Worm (Caenorhabditis elegans) whole organism, L3 larva: Measurements from ENCODE around the gene C47E12.3.

Source experiments
- R02D3.7 ChIP-seq: fragments of 150-350 bp; optimal IDR thresholded peaks from 2 replicates; lab custom pipeline; 2014; ENCODE audit warnings: missing biosample characterization, missing genetic modification characterization
- ZK546.5 ChIP-seq: sonication (generic microtip); optimal IDR thresholded peaks from 2 replicates; lab custom pipeline; 2017; ENCODE audit warnings: missing biosample characterization, missing genetic modification characterization
- ceh-28 ChIP-seq: fragments of 150-350 bp; optimal IDR thresholded peaks from 2 replicates; lab custom pipeline; 2014; ENCODE audit warnings: missing biosample characterization, missing genetic modification reagents, missing genetic modification characterization
- ceh-82 ChIP-seq: fragments of 150-350 bp; optimal IDR thresholded peaks from 2 replicates; lab custom pipeline; 2014; ENCODE audit warnings: missing biosample characterization, missing genetic modification characterization
- daf-12 ChIP-seq: fragments of 150-350 bp; optimal IDR thresholded peaks from 2 replicates; lab custom pipeline; 2014; ENCODE audit warnings: missing biosample characterization, missing genetic modification reagents, missing genetic modification characterization
- egl-27 ChIP-seq: sonication (generic microtip); optimal IDR thresholded peaks from 4 replicates; lab custom pipeline; 2017; ENCODE audit warnings: missing biosample characterization, missing genetic modification reagents, missing genetic modification characterization
- egl-5 ChIP-seq: fragments of 150-350 bp; optimal IDR thresholded peaks from 2 replicates; lab custom pipeline; 2017; ENCODE audit warnings: missing biosample characterization, missing genetic modification reagents, missing genetic modification characterization, inconsistent platforms
- elt-1 ChIP-seq: fragments of 150-350 bp; optimal IDR thresholded peaks from 2 replicates; lab custom pipeline; 2014; ENCODE audit warnings: missing biosample characterization, missing genetic modification characterization
- elt-3 ChIP-seq, 3 experiments: fragments of 150-350 bp in 1 of 3; sonication (generic microtip) in 2 of 3; optimal IDR thresholded peaks; 2 replicates in 2 of 3; 4 replicates in 1 of 3; lab custom pipeline; 2014 to 2017; ENCODE audit warnings: missing biosample characterization in 3 of 3, missing genetic modification characterization in 3 of 3
- eor-1 ChIP-seq, 2 experiments: fragments of 150-350 bp; optimal IDR thresholded peaks; 2 replicates each; lab custom pipeline; 2014 to 2018; ENCODE audit warnings: missing biosample characterization in 2 of 2, missing genetic modification characterization in 2 of 2
- fkh-10 ChIP-seq: sonication (generic microtip); optimal IDR thresholded peaks from 2 replicates; lab custom pipeline; 2017; ENCODE audit warnings: missing biosample characterization, missing genetic modification reagents, missing genetic modification characterization
- hmg-11 ChIP-seq: sonication (generic microtip); optimal IDR thresholded peaks from 2 replicates; lab custom pipeline; 2016; ENCODE audit warnings: missing genetic modification characterization, missing compliant biosample characterization
- jun-1 ChIP-seq: fragments of 150-350 bp; optimal IDR thresholded peaks from 2 replicates; lab custom pipeline; 2014; ENCODE audit warnings: missing biosample characterization, missing genetic modification reagents, missing genetic modification characterization
- lin-15B ChIP-seq: fragments of 150-350 bp; optimal IDR thresholded peaks from 2 replicates; lab custom pipeline; 2014; ENCODE audit warnings: missing biosample characterization, missing genetic modification characterization
- lin-39 ChIP-seq: fragments of 150-350 bp; optimal IDR thresholded peaks from 2 replicates; lab custom pipeline; 2018; ENCODE audit warnings: missing biosample characterization, missing genetic modification reagents, missing genetic modification characterization
- mdl-1 ChIP-seq: fragments of 150-350 bp; optimal IDR thresholded peaks from 2 replicates; lab custom pipeline; 2014; ENCODE audit warnings: missing biosample characterization, missing genetic modification characterization
- mml-1 ChIP-seq: fragments of 150-350 bp; sonication (generic microtip); optimal IDR thresholded peaks from 3 replicates; lab custom pipeline; 2014; ENCODE audit warnings: missing biosample characterization, missing genetic modification characterization
- nfya-1 ChIP-seq: sonication (generic microtip); optimal IDR thresholded peaks from 2 replicates; lab custom pipeline; 2017; ENCODE audit warnings: missing genetic modification characterization, mild to moderate bottlenecking, missing compliant biosample characterization, antibody characterized with exemption, moderate library complexity; ENCODE audit not compliant: insufficient read depth
- nhr-12 ChIP-seq: fragments of 150-350 bp; optimal IDR thresholded peaks from 2 replicates; lab custom pipeline; 2014; ENCODE audit warnings: missing biosample characterization, missing genetic modification characterization
- nhr-23 ChIP-seq: fragments of 150-350 bp; optimal IDR thresholded peaks from 2 replicates; lab custom pipeline; 2014; ENCODE audit warnings: missing biosample characterization, missing genetic modification reagents, missing genetic modification characterization
- nhr-237 ChIP-seq: fragments of 150-350 bp; optimal IDR thresholded peaks from 2 replicates; lab custom pipeline; 2014; ENCODE audit warnings: missing biosample characterization, missing genetic modification characterization
- nhr-25 ChIP-seq: sonication (generic microtip); optimal IDR thresholded peaks from 2 replicates; lab custom pipeline; 2017; ENCODE audit warnings: missing biosample characterization, missing genetic modification characterization
- nhr-28 ChIP-seq: fragments of 150-350 bp; optimal IDR thresholded peaks from 2 replicates; lab custom pipeline; 2014; ENCODE audit warnings: missing biosample characterization, missing genetic modification characterization
- nhr-43 ChIP-seq: sonication (generic microtip); optimal IDR thresholded peaks from 2 replicates; lab custom pipeline; 2016; ENCODE audit warnings: mild to moderate bottlenecking, missing genetic modification characterization, missing compliant biosample characterization; ENCODE audit not compliant: poor library complexity, severe bottlenecking
- nhr-67 ChIP-seq: fragments of 150-350 bp; optimal IDR thresholded peaks from 2 replicates; lab custom pipeline; 2014; ENCODE audit warnings: missing biosample characterization, missing genetic modification characterization
- nhr-77 ChIP-seq: fragments of 150-350 bp; optimal IDR thresholded peaks from 2 replicates; lab custom pipeline; 2014; ENCODE audit warnings: missing biosample characterization, missing genetic modification characterization
- pha-4 ChIP-seq: fragments of 150-350 bp; optimal IDR thresholded peaks from 2 replicates; lab custom pipeline; 2014; ENCODE audit warnings: missing biosample characterization, missing genetic modification reagents, missing genetic modification characterization
- pqm-1 ChIP-seq: fragments of 150-350 bp; optimal IDR thresholded peaks from 2 replicates; lab custom pipeline; 2017; ENCODE audit warnings: missing biosample characterization, missing genetic modification characterization, inconsistent platforms
- sea-2 ChIP-seq: fragments of 150-350 bp; sonication (generic microtip); optimal IDR thresholded peaks from 4 replicates; lab custom pipeline; 2014; ENCODE audit warnings: missing biosample characterization, missing genetic modification reagents, missing genetic modification characterization
- skn-1 ChIP-seq: fragments of 150-350 bp; optimal IDR thresholded peaks from 2 replicates; lab custom pipeline; 2014; ENCODE audit warnings: missing biosample characterization, missing genetic modification characterization
- snpc-4 ChIP-seq: fragments of 150-350 bp; optimal IDR thresholded peaks from 2 replicates; lab custom pipeline; 2014; ENCODE audit warnings: missing biosample characterization, missing genetic modification characterization
- unc-39 ChIP-seq: sonication (generic microtip); optimal IDR thresholded peaks from 4 replicates; lab custom pipeline; 2017; ENCODE audit warnings: missing biosample characterization, missing genetic modification characterization
- unc-62 ChIP-seq: fragments of 150-350 bp; sonication (generic microtip); optimal IDR thresholded peaks from 4 replicates; lab custom pipeline; 2014; ENCODE audit warnings: missing biosample characterization, missing genetic modification reagents, missing genetic modification characterization
- zag-1 ChIP-seq: fragments of 150-350 bp; optimal IDR thresholded peaks from 2 replicates; lab custom pipeline; 2014; ENCODE audit warnings: missing biosample characterization, missing genetic modification characterization
- ztf-11 ChIP-seq: fragments of 150-350 bp; optimal IDR thresholded peaks from 2 replicates; lab custom pipeline; 2014; ENCODE audit warnings: missing biosample characterization, missing genetic modification characterization
- ztf-4 ChIP-seq: fragments of 150-350 bp; optimal IDR thresholded peaks from 2 replicates; lab custom pipeline; 2014; ENCODE audit warnings: missing biosample characterization, missing genetic modification characterization

Gene C47E12.3

ce11 chrIV:9977602-9978172 is 24.0 kb downstream of the C47E12.3 start, which contains the start of gene dhp-2:
dhp-2 (plus strand) TSS chrIV:9978122.
- TF ChIP-seq nhr-237 (tag; lab: Kevin White, UChicago) (no peak), nhr-77 (no peak), nhr-25 (tag; lab: Kevin White, UChicago) (no peak), nhr-67 (tag; lab: Kevin White, UChicago) (no peak), nhr-43 (tag; lab: Kevin White, UChicago) (no peak), pqm-1 (no peak), ceh-82 (no peak), hmg-11 (tag; lab: Kevin White, UChicago) (no peak), eor-1 (tag; optimal IDR thresholded peaks at IDR 0.05; lab: Kevin White, UChicago) (no peak), jun-1 (tag; lab: Kevin White, UChicago) (no peak), snpc-4 (tag; lab: Kevin White, UChicago) (no peak), egl-5 (tag; lab: Kevin White, UChicago) (no peak), skn-1 (tag; lab: Kevin White, UChicago) (no peak)

ce11 chrIV:9976284-9976683 is 25.4 kb downstream of the C47E12.3 start, which contains the start of gene C47E12.14:
C47E12.14 (minus strand) TSS chrIV:9976384.
- no peak for TF ChIP-seq eor-1 (tag; optimal IDR thresholded peaks at IDR 0.05; lab: Kevin White, UChicago)
- TF ChIP-seq fkh-10 (GFP tag; lab: Kevin White, UChicago) = no peak
- TF ChIP-seq hmg-11 (tag; lab: Kevin White, UChicago) = no peak
- TF ChIP-seq zag-1 = no peak

DNA sequence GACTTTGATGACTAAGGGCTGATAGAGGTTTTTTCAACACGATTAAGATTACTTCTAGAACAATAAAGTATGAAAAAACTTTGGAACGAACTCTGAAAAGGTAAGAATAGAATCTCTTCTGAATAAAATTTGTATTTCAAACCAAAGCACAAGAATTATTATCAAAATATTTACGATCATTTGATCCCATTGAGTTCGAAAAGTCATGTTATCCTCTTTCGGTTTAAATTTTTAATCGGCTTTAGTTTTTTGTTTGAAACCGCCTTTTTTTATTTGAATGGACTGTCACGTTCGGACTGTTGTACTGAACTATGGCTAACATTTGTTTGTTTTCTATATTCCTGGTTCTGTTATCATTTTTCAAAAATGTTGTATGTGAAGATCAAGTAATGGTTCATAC is 27.3 kb downstream of the C47E12.3 start, which contains the start of gene C47E12.9:
Gene C47E12.9, plus strand, starts transcription at position 301 of the 400 bp plus-strand sequence.
- TF ChIP-seq R02D3.7 (tag; lab: Kevin White, UChicago) (no peak), elt-3 (tag; optimal IDR thresholded peaks at IDR 0.05; lab: Kevin White, UChicago) (no peak), nhr-28 (no peak), nhr-23 (tag; lab: Kevin White, UChicago) (no peak), nhr-237 (tag; lab: Kevin White, UChicago) (no peak), zag-1 (no peak), nhr-12 (no peak), lin-39 (tag; lab: Kevin White, UChicago) (no peak), ZK546.5 (tag; lab: Kevin White, UChicago) (no peak), unc-62 (no peak), lin-15B (tag; lab: Kevin White, UChicago) (no peak), pha-4 (tag; lab: Kevin White, UChicago) (no peak), egl-27 (no peak), nfya-1 (tag; lab: Kevin White, UChicago) (no peak), mml-1 (no peak)

- TF ChIP-seq ceh-28 (tag; lab: Kevin White, UChicago) (no peak), nhr-25 (tag; lab: Kevin White, UChicago) (no peak), ztf-11 (tag; lab: Kevin White, UChicago) (no peak), sea-2 (GFP tag; lab: Kevin White, UChicago) (no peak), elt-3 (tag; optimal IDR thresholded peaks at IDR 0.05; lab: Kevin White, UChicago) (no peak), nfya-1 (tag; lab: Kevin White, UChicago) (no peak), daf-12 (tag; lab: Kevin White, UChicago) (no peak), snpc-4 (tag; lab: Kevin White, UChicago) (no peak), unc-39 (tag; lab: Kevin White, UChicago) (no peak), elt-1 (no peak), lin-39 (tag; lab: Kevin White, UChicago) (no peak), ztf-4 (no peak), egl-27 (no peak), zag-1 (no peak), mdl-1 (tag; lab: Kevin White, UChicago) (no peak), egl-5 (tag; lab: Kevin White, UChicago) (no peak), unc-62 (no peak), mml-1 (no peak), ZK546.5 (tag; lab: Kevin White, UChicago) (no peak)
Measured at ce11 chrIV:9972629-9973028, 29.0 kb downstream of the C47E12.3 start, which contains the start of the genes C47E12.12 and C47E12.10. C47E12.12 (minus strand) TSS chrIV:9972729. C47E12.10 (plus strand) TSS chrIV:9972800.
